Worm (Caenorhabditis elegans) whole organism, L2 larva: ENCODE data around the gene rps-24.

Experiments used
- F13H6.1 ChIP-seq: sonication (generic microtip); optimal IDR thresholded peaks from 2 replicates; lab custom pipeline; 2016; ENCODE audit warnings: missing genetic modification characterization, missing compliant biosample characterization
- alr-1 ChIP-seq: fragments of 150-350 bp; optimal IDR thresholded peaks from 2 replicates; lab custom pipeline; 2014; ENCODE audit warnings: missing biosample characterization, missing genetic modification characterization
- ama-1 ChIP-seq: fragments of 150-350 bp; optimal IDR thresholded peaks from 2 replicates; lab custom pipeline; 2018; ENCODE audit warnings: inconsistent platforms
- ceh-16 ChIP-seq: fragments of 150-350 bp; optimal IDR thresholded peaks from 2 replicates; lab custom pipeline; 2014; ENCODE audit warnings: missing biosample characterization, missing genetic modification characterization
- dmd-4 ChIP-seq: sonication (generic microtip); optimal IDR thresholded peaks from 2 replicates; lab custom pipeline; 2017; ENCODE audit warnings: missing biosample characterization, missing genetic modification characterization
- elt-1 ChIP-seq: fragments of 150-350 bp; optimal IDR thresholded peaks from 2 replicates; lab custom pipeline; 2014; ENCODE audit warnings: missing biosample characterization, missing genetic modification characterization
- elt-3 ChIP-seq: sonication (generic microtip); optimal IDR thresholded peaks from 2 replicates; lab custom pipeline; 2017; ENCODE audit warnings: missing biosample characterization, missing genetic modification characterization
- fos-1 ChIP-seq: fragments of 150-350 bp; optimal IDR thresholded peaks from 2 replicates; lab custom pipeline; 2014; ENCODE audit warnings: missing biosample characterization, missing genetic modification characterization
- nhr-25 ChIP-seq: fragments of 150-350 bp; sonication (generic microtip); optimal IDR thresholded peaks from 3 replicates; lab custom pipeline; 2014; ENCODE audit warnings: missing biosample characterization, missing genetic modification characterization
- nhr-77 ChIP-seq: fragments of 150-350 bp; optimal IDR thresholded peaks from 2 replicates; lab custom pipeline; 2014; ENCODE audit warnings: missing biosample characterization, missing genetic modification characterization
- sma-3 ChIP-seq: sonication (generic microtip); optimal IDR thresholded peaks from 2 replicates; lab custom pipeline; 2016; ENCODE audit warnings: missing genetic modification reagents, missing genetic modification characterization, missing compliant biosample characterization

- TF ChIP-seq elt-3 (tag; lab: Kevin White, UChicago), result no peak
- TF ChIP-seq F13H6.1 (tag; lab: Kevin White, UChicago), result no peak
- no peak for TF ChIP-seq alr-1 (tag; lab: Kevin White, UChicago)
- TF ChIP-seq dmd-4 (tag; lab: Kevin White, UChicago), result no peak
- no peak for TF ChIP-seq ama-1
- TF ChIP-seq sma-3 (GFP tag; lab: Kevin White, UChicago), result no peak
- TF ChIP-seq nhr-25 (tag; lab: Kevin White, UChicago), result no peak
- TF ChIP-seq nhr-77 (tag; lab: Kevin White, UChicago), result no peak
- TF ChIP-seq elt-1 (tag; lab: Kevin White, UChicago), result no peak
- no peak for TF ChIP-seq ceh-16
- TF ChIP-seq fos-1 (tag; lab: Kevin White, UChicago), result no peak
Observed at ce11 chrIV:427100-427908, 41.6 kb downstream of the rps-24 start.
